Worm (Caenorhabditis elegans) whole organism, late embryonic: ENCODE measurements around the gene T15B12.1.

Source experiments
- K09A11.1 ChIP-seq: sonication (generic microtip); optimal IDR thresholded peaks from 2 replicates; lab custom pipeline; 2017; ENCODE audit warnings: antibody characterized with exemption, mild to moderate bottlenecking, missing genetic modification characterization, missing compliant biosample characterization; ENCODE audit not compliant: insufficient read depth
- T23F11.4 ChIP-seq: fragments of 200-800 bp; sonication (Bioruptor generic); optimal IDR thresholded peaks from 2 replicates; lab custom pipeline; 2018; ENCODE audit warnings: mild to moderate bottlenecking, missing genetic modification characterization, missing compliant biosample characterization
- Y22D7AL.16 ChIP-seq: sonication (generic microtip); optimal IDR thresholded peaks from 2 replicates; lab custom pipeline; 2016; ENCODE audit warnings: missing genetic modification characterization, missing compliant biosample characterization
- ama-1 ChIP-seq: fragments of 150-350 bp; optimal IDR thresholded peaks from 2 replicates; lab custom pipeline; 2014
- ceh-14 ChIP-seq: sonication (generic microtip); optimal IDR thresholded peaks from 2 replicates; lab custom pipeline; 2016; ENCODE audit warnings: missing genotype, missing genetic modification characterization, missing compliant biosample characterization
- ceh-18 ChIP-seq: sonication (generic microtip); optimal IDR thresholded peaks from 2 replicates; lab custom pipeline; 2016; ENCODE audit warnings: missing genetic modification characterization, missing compliant biosample characterization
- ceh-19 ChIP-seq: fragments of 200-800 bp; sonication (Bioruptor generic); optimal IDR thresholded peaks from 2 replicates; lab custom pipeline; 2018; ENCODE audit warnings: mild to moderate bottlenecking, missing genetic modification characterization, missing compliant biosample characterization
- ceh-2 ChIP-seq: sonication (generic microtip); optimal IDR thresholded peaks from 2 replicates; lab custom pipeline; 2016; ENCODE audit warnings: missing genotype, missing genetic modification characterization, missing compliant biosample characterization
- ceh-30 ChIP-seq: fragments of 150-350 bp; optimal IDR thresholded peaks from 2 replicates; lab custom pipeline; 2014; ENCODE audit warnings: missing biosample characterization, missing genetic modification characterization
- ceh-31 ChIP-seq: sonication (generic microtip); optimal IDR thresholded peaks from 2 replicates; lab custom pipeline; 2016; ENCODE audit warnings: missing genetic modification characterization, missing compliant biosample characterization
- ceh-48 ChIP-seq: sonication (generic microtip); optimal IDR thresholded peaks from 2 replicates; lab custom pipeline; 2016; ENCODE audit warnings: missing genetic modification characterization, inconsistent platforms, missing compliant biosample characterization
- ceh-6 ChIP-seq: fragments of 200-800 bp; sonication (Bioruptor generic); optimal IDR thresholded peaks from 2 replicates; lab custom pipeline; 2018; ENCODE audit warnings: mild to moderate bottlenecking, missing genetic modification characterization, missing compliant biosample characterization
- dmd-4 ChIP-seq: sonication (generic microtip); optimal IDR thresholded peaks from 2 replicates; lab custom pipeline; 2016; ENCODE audit warnings: borderline replicate concordance, missing genetic modification characterization, missing compliant biosample characterization
- dve-1 ChIP-seq: sonication (generic microtip); optimal IDR thresholded peaks from 2 replicates; lab custom pipeline; 2017; ENCODE audit warnings: antibody characterized with exemption, mild to moderate bottlenecking, missing genetic modification characterization, missing compliant biosample characterization
- elt-4 ChIP-seq: sonication (generic microtip); optimal IDR thresholded peaks from 2 replicates; lab custom pipeline; 2016; ENCODE audit warnings: missing genetic modification characterization, missing compliant biosample characterization
- eyg-1 ChIP-seq: sonication (generic microtip); optimal IDR thresholded peaks from 2 replicates; lab custom pipeline; 2016; ENCODE audit warnings: missing genotype, missing genetic modification characterization, missing compliant biosample characterization
- fax-1 ChIP-seq: sonication (generic microtip); optimal IDR thresholded peaks from 2 replicates; lab custom pipeline; 2016; ENCODE audit warnings: missing genotype, missing genetic modification characterization, missing compliant biosample characterization
- fkh-10 ChIP-seq: fragments of 150-350 bp; optimal IDR thresholded peaks from 2 replicates; lab custom pipeline; 2014; ENCODE audit warnings: missing biosample characterization, missing genetic modification reagents, missing genetic modification characterization
- hlh-13 ChIP-seq: fragments of 200-800 bp; sonication (Bioruptor generic); optimal IDR thresholded peaks from 2 replicates; lab custom pipeline; 2018; ENCODE audit warnings: mild to moderate bottlenecking, missing genetic modification characterization, missing compliant biosample characterization
- hlh-8 ChIP-seq: sonication (generic microtip); optimal IDR thresholded peaks from 2 replicates; lab custom pipeline; 2016; ENCODE audit warnings: missing genotype, missing genetic modification characterization, missing compliant biosample characterization
- lim-6 ChIP-seq: sonication (generic microtip); optimal IDR thresholded peaks from 2 replicates; lab custom pipeline; 2016; ENCODE audit warnings: missing genetic modification characterization, missing compliant biosample characterization
- mec-3 ChIP-seq: sonication (generic microtip); optimal IDR thresholded peaks from 2 replicates; lab custom pipeline; 2016; ENCODE audit warnings: borderline replicate concordance, missing genetic modification characterization, missing compliant biosample characterization
- nfya-1 ChIP-seq: sonication (generic microtip); optimal IDR thresholded peaks from 2 replicates; lab custom pipeline; 2017; ENCODE audit warnings: missing genetic modification characterization, mild to moderate bottlenecking, missing compliant biosample characterization, antibody characterized with exemption, moderate library complexity
- nhr-11 ChIP-seq: fragments of 150-350 bp; optimal IDR thresholded peaks from 2 replicates; lab custom pipeline; 2014; ENCODE audit warnings: missing biosample characterization, missing genetic modification characterization
- nhr-232 ChIP-seq: sonication (generic microtip); optimal IDR thresholded peaks from 2 replicates; lab custom pipeline; 2016; ENCODE audit warnings: missing genetic modification characterization, missing compliant biosample characterization
- pag-3 ChIP-seq: sonication (generic microtip); optimal IDR thresholded peaks from 2 replicates; lab custom pipeline; 2016; ENCODE audit warnings: missing compliant biosample characterization, missing genetic modification characterization, borderline replicate concordance
- pat-9 ChIP-seq: fragments of 200-800 bp; sonication (Bioruptor generic); optimal IDR thresholded peaks from 2 replicates; lab custom pipeline; 2018; ENCODE audit warnings: mild to moderate bottlenecking, missing genetic modification characterization, moderate library complexity, missing compliant biosample characterization
- pha-2 ChIP-seq: sonication (generic microtip); optimal IDR thresholded peaks from 2 replicates; lab custom pipeline; 2017; ENCODE audit warnings: mild to moderate bottlenecking, missing genetic modification characterization, missing compliant biosample characterization
- pros-1 ChIP-seq: fragments of 150-350 bp; optimal IDR thresholded peaks from 2 replicates; lab custom pipeline; 2014; ENCODE audit warnings: missing biosample characterization, missing genetic modification reagents, missing genetic modification characterization
- rnt-1 ChIP-seq: sonication (generic microtip); optimal IDR thresholded peaks from 2 replicates; lab custom pipeline; 2016; ENCODE audit warnings: missing genetic modification characterization, missing compliant biosample characterization
- sdc-2 ChIP-seq: sonication (generic microtip); optimal IDR thresholded peaks from 2 replicates; lab custom pipeline; 2016; ENCODE audit warnings: missing genotype, missing genetic modification characterization, missing compliant biosample characterization
- sox-2 ChIP-seq: fragments of 200-800 bp; sonication (Bioruptor generic); IDR thresholded peaks from 2 replicates; pipeline ENCODE4 v1.3.6; 2022; ENCODE audit warnings: missing genetic modification reagents, missing genetic modification characterization, missing compliant biosample characterization
- sox-4 ChIP-seq: sonication (generic microtip); optimal IDR thresholded peaks from 2 replicates; lab custom pipeline; 2017; ENCODE audit warnings: mild to moderate bottlenecking, missing genetic modification characterization, inconsistent platforms, missing compliant biosample characterization
- syd-9 ChIP-seq: sonication (generic microtip); optimal IDR thresholded peaks from 2 replicates; lab custom pipeline; 2016; ENCODE audit warnings: mild to moderate bottlenecking, missing genetic modification characterization, moderate library complexity, missing compliant biosample characterization
- tbx-7 ChIP-seq: sonication (generic microtip); optimal IDR thresholded peaks from 2 replicates; lab custom pipeline; 2016; ENCODE audit warnings: missing genotype, missing genetic modification characterization, missing compliant biosample characterization
- unc-42 ChIP-seq: sonication (generic microtip); optimal IDR thresholded peaks from 2 replicates; lab custom pipeline; 2016; ENCODE audit warnings: missing genotype, missing genetic modification characterization, missing compliant biosample characterization
- unc-55 ChIP-seq: sonication (generic microtip); optimal IDR thresholded peaks from 2 replicates; lab custom pipeline; 2017; ENCODE audit warnings: missing biosample characterization, missing genetic modification reagents, missing genetic modification characterization
- zip-5 ChIP-seq: sonication (generic microtip); optimal IDR thresholded peaks from 2 replicates; lab custom pipeline; 2016; ENCODE audit warnings: missing genetic modification characterization, missing compliant biosample characterization
- ztf-16 ChIP-seq: sonication (generic microtip); optimal IDR thresholded peaks from 2 replicates; lab custom pipeline; 2017; ENCODE audit warnings: missing genetic modification characterization, missing compliant biosample characterization

T15B12.1 gene

ce11 chrIII:5329372-5329771, 41.4 kb downstream of the T15B12.1 start:
- TF ChIP-seq sox-4 (tag; lab: Kevin White, UChicago): no peak
- no peak for TF ChIP-seq nfya-1 (tag; lab: Kevin White, UChicago)
- no peak for TF ChIP-seq ceh-6 (GFP tag; lab: Kevin White, UChicago)
- no peak for TF ChIP-seq rnt-1
- TF ChIP-seq T23F11.4: no peak
- TF ChIP-seq dve-1 (tag; lab: Kevin White, UChicago): no peak
- no peak for TF ChIP-seq hlh-13 (GFP tag; lab: Kevin White, UChicago)
- TF ChIP-seq fkh-10: no peak
- TF ChIP-seq syd-9: no peak
- TF ChIP-seq ceh-14 (tag; lab: Kevin White, UChicago): no peak
- TF ChIP-seq Y22D7AL.16 (tag; lab: Kevin White, UChicago): no peak
- no peak for TF ChIP-seq dmd-4
- TF ChIP-seq ceh-19 (GFP tag; lab: Kevin White, UChicago): no peak
- TF ChIP-seq pag-3: no peak

- TF ChIP-seq dve-1 (tag; lab: Kevin White, UChicago): no peak
- TF ChIP-seq elt-4: peak; percentile 47
- TF ChIP-seq eyg-1 (tag; lab: Kevin White, UChicago): no peak
- TF ChIP-seq unc-42 (tag; lab: Kevin White, UChicago): no peak
- TF ChIP-seq ama-1 (lab: Kevin White, UChicago): no peak
- no peak for TF ChIP-seq ceh-31 (tag; lab: Kevin White, UChicago)
- TF ChIP-seq pha-2 (tag; lab: Kevin White, UChicago): no peak
- TF ChIP-seq tbx-7: no peak
- peak; percentile 40 for TF ChIP-seq ceh-18 (tag; lab: Kevin White, UChicago)
- TF ChIP-seq pat-9 (tag; lab: Kevin White, UChicago): no peak
- TF ChIP-seq ceh-30: no peak
- TF ChIP-seq ceh-48 (tag; lab: Kevin White, UChicago): no peak
- no peak for TF ChIP-seq ceh-6 (GFP tag; lab: Kevin White, UChicago)
Measured at ce11 chrIII:5334517-5335049, 46.6 kb downstream of the T15B12.1 start.

ce11 chrIII:5338787-5339186, 50.8 kb downstream of the T15B12.1 start:
- TF ChIP-seq pha-2 (tag; lab: Kevin White, UChicago): no peak
- no peak for TF ChIP-seq pros-1 (tag; lab: Kevin White, UChicago)
- no peak for TF ChIP-seq ceh-19 (GFP tag; lab: Kevin White, UChicago)
- TF ChIP-seq nhr-11 (tag; lab: Kevin White, UChicago): no peak
- no peak for TF ChIP-seq nhr-232 (tag; lab: Kevin White, UChicago)
- TF ChIP-seq K09A11.1: no peak
- no peak for TF ChIP-seq hlh-8 (tag; lab: Kevin White, UChicago)
- TF ChIP-seq sox-2 (GFP tag; lab: Robert Waterston, UW): no peak
- TF ChIP-seq, all 69 proteins: peak for 0

ce11 chrIII:5340530-5340929, 52.6 kb downstream of the T15B12.1 start:
- TF ChIP-seq lim-6 (tag; lab: Kevin White, UChicago) (no peak), mec-3 (tag; lab: Kevin White, UChicago) (no peak), unc-55 (GFP tag; lab: Kevin White, UChicago) (no peak), ceh-2 (tag; lab: Kevin White, UChicago) (no peak), ztf-16 (tag; lab: Kevin White, UChicago) (no peak), zip-5 (tag; lab: Kevin White, UChicago) (no peak), sdc-2 (tag; lab: Kevin White, UChicago) (no peak), fax-1 (tag; lab: Kevin White, UChicago) (no peak), ceh-48 (tag; lab: Kevin White, UChicago) (no peak)
